Worm (Caenorhabditis elegans) whole organism, young adult: ENCODE measurements around the gene R05G9.3.

ENCODE experiments used
- F22D6.2 ChIP-seq: sonication (generic microtip); optimal IDR thresholded peaks from 2 replicates; lab custom pipeline; 2016; ENCODE audit warnings: mild to moderate bottlenecking, missing genetic modification characterization, missing compliant biosample characterization
- T07F8.4 ChIP-seq: sonication (generic microtip); optimal IDR thresholded peaks from 2 replicates; lab custom pipeline; 2016; ENCODE audit warnings: mild to moderate bottlenecking, missing genetic modification characterization, moderate library complexity, missing compliant biosample characterization
- ceh-40 ChIP-seq: fragments of 200-800 bp; sonication (Bioruptor generic); IDR thresholded peaks from 2 replicates; pipeline ENCODE4 v1.3.6; 2022; ENCODE audit warnings: missing genetic modification characterization, missing compliant biosample characterization
- egrh-3 ChIP-seq: fragments of 200-800 bp; sonication (Bioruptor generic); IDR thresholded peaks from 2 replicates; pipeline ENCODE4 v1.3.6; 2022; ENCODE audit warnings: missing genetic modification reagents, missing genetic modification characterization, missing compliant biosample characterization
- ekl-4 ChIP-seq: fragments of 200-800 bp; sonication (Bioruptor generic); IDR thresholded peaks from 2 replicates; pipeline ENCODE4 v1.3.6; 2022; ENCODE audit warnings: missing genetic modification reagents, missing genetic modification characterization, missing compliant biosample characterization
- lag-1 ChIP-seq: fragments of 200-800 bp; sonication (Bioruptor generic); IDR thresholded peaks from 2 replicates; pipeline ENCODE4 v1.3.6; 2022; ENCODE audit warnings: missing genetic modification reagents, missing genetic modification characterization, missing compliant biosample characterization
- lin-35 ChIP-seq, 3 experiments: fragments of 150-350 bp in 2 of 3; sonication (generic microtip) in 1 of 3; optimal IDR thresholded peaks; 2 replicates each; lab custom pipeline; 2014 to 2018; ENCODE audit warnings: missing biosample characterization in 3 of 3, missing genetic modification characterization in 3 of 3, missing genetic modification reagents in 3 of 3
- madf-3 ChIP-seq: fragments of 200-800 bp; sonication (Bioruptor generic); IDR thresholded peaks from 2 replicates; pipeline ENCODE4 v1.3.6; 2022; ENCODE audit warnings: missing genetic modification reagents, missing genetic modification characterization, missing compliant biosample characterization
- mel-28 ChIP-seq: sonication (generic microtip); optimal IDR thresholded peaks from 2 replicates; lab custom pipeline; 2016; ENCODE audit warnings: borderline replicate concordance, mild to moderate bottlenecking, missing genetic modification characterization, missing compliant biosample characterization
- nfya-1 ChIP-seq: sonication (generic microtip); optimal IDR thresholded peaks from 2 replicates; lab custom pipeline; 2017; ENCODE audit warnings: antibody characterized with exemption, missing compliant biosample characterization, missing genetic modification characterization, borderline replicate concordance; ENCODE audit not compliant: insufficient read depth
- snpc-4 ChIP-seq, 5 experiments: fragments of 150-350 bp in 1 of 5; sonication (generic microtip) in 4 of 5; optimal IDR thresholded peaks; 2 replicates each; lab custom pipeline; 2014 to 2018; ENCODE audit warnings: missing genetic modification characterization in 5 of 5, missing biosample characterization in 3 of 5, antibody characterized with exemption in 2 of 5, mild to moderate bottlenecking in 2 of 5, missing compliant biosample characterization in 2 of 5, missing genotype in 2 of 5, moderate library complexity in 2 of 5, missing genetic modification reagents in 1 of 5
- somi-1 ChIP-seq: fragments of 200-800 bp; sonication (Bioruptor generic); optimal IDR thresholded peaks from 2 replicates; lab custom pipeline; 2018; ENCODE audit warnings: mild to moderate bottlenecking, missing genetic modification characterization, missing compliant biosample characterization

DNA sequence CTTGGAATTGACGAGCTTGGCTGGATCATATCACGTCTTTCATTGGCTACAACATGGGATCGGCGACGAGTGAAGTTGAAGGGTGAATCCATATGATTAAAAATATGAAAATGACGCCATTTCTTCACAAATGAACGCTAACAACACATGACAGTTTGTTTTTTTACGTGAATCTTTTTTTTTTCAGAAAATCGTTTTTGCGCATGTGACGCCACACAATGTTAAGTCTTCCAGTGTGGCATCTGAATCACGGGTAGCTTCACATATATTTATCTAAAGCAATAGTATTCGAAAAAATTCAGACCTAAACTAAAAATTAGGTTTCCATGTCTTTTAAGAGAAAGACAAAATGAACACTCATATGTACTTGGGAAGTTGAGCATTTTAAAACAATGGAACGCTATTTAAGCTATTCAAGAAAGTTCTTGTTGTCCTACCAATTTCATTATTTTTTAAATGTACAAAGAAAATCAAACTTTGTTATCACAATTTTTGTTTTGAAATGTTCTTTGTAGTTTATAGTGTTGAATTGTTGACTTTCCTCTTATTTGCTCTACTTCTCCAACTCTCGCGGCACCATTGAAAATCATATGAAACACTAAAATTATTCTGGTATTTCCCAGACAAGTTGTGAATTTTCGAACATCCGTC is 16.3 kb downstream of the R05G9.3 start, which contains the start of the genes lido-16 and plpp-1.2:
- TF ChIP-seq mel-28 (no peak), madf-3 (GFP tag; lab: Robert Waterston, UW) (no peak), ekl-4 (GFP tag; lab: Robert Waterston, UW) (no peak), T07F8.4 (tag; lab: Kevin White, UChicago) (no peak), F22D6.2 (tag; lab: Kevin White, UChicago) (no peak), egrh-3 (GFP tag; lab: Robert Waterston, UW) (no peak), somi-1 (GFP tag; lab: Kevin White, UChicago) (no peak), snpc-4 (GFP tag; optimal IDR thresholded peaks at IDR 0.05; lab: Kevin White, UChicago) (no peak), snpc-4 (tag; optimal IDR thresholded peaks at IDR 0.05; lab: Kevin White, UChicago) (no peak), nfya-1 (tag; lab: Kevin White, UChicago) (no peak), ceh-40 (GFP tag; lab: Robert Waterston, UW) (no peak), lin-35 (GFP tag; optimal IDR thresholded peaks at IDR 0.05; lab: Kevin White, UChicago) (no peak), lag-1 (no peak)
